Fruit fly (Drosophila melanogaster) whole organism, embryonic: Measurements from ENCODE around the gene Dlip1.
A peak's percentile ranks its signal among the peaks of the same experiment; 100 is the strongest.

ENCODE experiments used
- Atf-2 ChIP-seq: fragments of 200-800 bp; sonication (Bioruptor generic); optimal IDR thresholded peaks from 2 replicates; lab custom pipeline; 2016; ENCODE audit warnings: missing biosample characterization, missing genetic modification characterization
- CG10274 ChIP-seq: fragments of 200-800 bp; sonication (Bioruptor generic); optimal IDR thresholded peaks from 3 replicates; lab custom pipeline; 2017; ENCODE audit warnings: missing biosample characterization, mild to moderate bottlenecking, missing genetic modification characterization
- CG10366 ChIP-seq: fragments of 200-800 bp; sonication (Bioruptor generic); IDR thresholded peaks from 2 replicates; pipeline ENCODE4 v1.3.6; 2022; ENCODE audit warnings: missing biosample characterization, missing genetic modification characterization
- CG10979 ChIP-seq: fragments of 200-800 bp; sonication (Bioruptor generic); optimal IDR thresholded peaks from 2 replicates; lab custom pipeline; 2018; ENCODE audit warnings: missing biosample characterization, mild to moderate bottlenecking, missing genetic modification characterization, moderate library complexity
- CG11695 ChIP-seq: fragments of 200-800 bp; sonication (Bioruptor generic); IDR thresholded peaks from 3 replicates; pipeline ENCODE4 v1.3.6; 2022; ENCODE audit warnings: missing biosample characterization, missing genetic modification characterization
- CG1233 ChIP-seq: fragments of 200-800 bp; sonication (Bioruptor generic); optimal IDR thresholded peaks from 4 replicates; lab custom pipeline; 2018; ENCODE audit warnings: missing biosample characterization, mild to moderate bottlenecking, missing genetic modification characterization
- CG12659 ChIP-seq: fragments of 200-800 bp; sonication (Bioruptor generic); optimal IDR thresholded peaks from 3 replicates; lab custom pipeline; 2017; ENCODE audit warnings: mild to moderate bottlenecking, missing biosample characterization, missing genetic modification reagents, missing genetic modification characterization
- CG12744 ChIP-seq: fragments of 200-800 bp; sonication (Bioruptor generic); optimal IDR thresholded peaks from 2 replicates; lab custom pipeline; 2016; ENCODE audit warnings: missing biosample characterization, missing genetic modification characterization
- CG14710 ChIP-seq: fragments of 200-800 bp; sonication (Bioruptor generic); optimal IDR thresholded peaks from 3 replicates; lab custom pipeline; 2019; ENCODE audit warnings: missing biosample characterization, mild to moderate bottlenecking, missing genetic modification characterization, moderate library complexity
- CG15479 ChIP-seq: fragments of 200-800 bp; sonication (Bioruptor generic); optimal IDR thresholded peaks from 3 replicates; lab custom pipeline; 2019; ENCODE audit warnings: missing biosample characterization, mild to moderate bottlenecking, missing genetic modification characterization, moderate library complexity
- CG15514 ChIP-seq: fragments of 200-800 bp; sonication (Bioruptor generic); optimal IDR thresholded peaks from 3 replicates; lab custom pipeline; 2017; ENCODE audit warnings: missing biosample characterization, missing genetic modification characterization, mild to moderate bottlenecking, moderate library complexity, missing genetic modification reagents
- CG17361 ChIP-seq: fragments of 200-800 bp; sonication (Bioruptor generic); IDR thresholded peaks from 3 replicates; pipeline ENCODE4 v1.3.6; 2022; ENCODE audit warnings: missing biosample characterization, missing genetic modification characterization
- CG17385 ChIP-seq: fragments of 200-800 bp; sonication (Bioruptor generic); optimal IDR thresholded peaks from 3 replicates; lab custom pipeline; 2018; ENCODE audit warnings: missing biosample characterization, mild to moderate bottlenecking, missing genetic modification characterization
- CG17802 ChIP-seq: fragments of 200-800 bp; sonication (Bioruptor generic); optimal IDR thresholded peaks from 2 replicates; lab custom pipeline; 2018; ENCODE audit warnings: missing biosample characterization, mild to moderate bottlenecking, missing genetic modification characterization, moderate library complexity
- CG2120 ChIP-seq: fragments of 200-800 bp; sonication (Bioruptor generic); optimal IDR thresholded peaks from 3 replicates; lab custom pipeline; 2016; ENCODE audit warnings: missing biosample characterization, missing genetic modification characterization
- CG6854 ChIP-seq: fragments of 200-800 bp; sonication (Bioruptor generic); optimal IDR thresholded peaks from 3 replicates; lab custom pipeline; 2017; ENCODE audit warnings: missing biosample characterization, mild to moderate bottlenecking, missing genetic modification characterization
- CG7357 ChIP-seq: fragments of 200-800 bp; sonication (Bioruptor generic); IDR thresholded peaks from 3 replicates; pipeline ENCODE4 v1.3.6; 2022; ENCODE audit warnings: missing biosample characterization, missing genetic modification characterization
- CG8281 ChIP-seq: fragments of 200-800 bp; sonication (Bioruptor generic); optimal IDR thresholded peaks from 2 replicates; lab custom pipeline; 2018; ENCODE audit warnings: missing biosample characterization, mild to moderate bottlenecking, missing genetic modification characterization, moderate library complexity
- CG8944 ChIP-seq: fragments of 200-800 bp; sonication (Bioruptor generic); optimal IDR thresholded peaks from 3 replicates; lab custom pipeline; 2016; ENCODE audit warnings: missing biosample characterization, missing genetic modification characterization
- CkIIα-i1 ChIP-seq: fragments of 200-800 bp; sonication (Bioruptor generic); IDR thresholded peaks from 2 replicates; pipeline ENCODE4 v1.3.6; 2022; ENCODE audit warnings: missing biosample characterization, missing genetic modification characterization
- CrebB ChIP-seq: fragments of 200-800 bp; sonication (Bioruptor generic); optimal IDR thresholded peaks from 3 replicates; lab custom pipeline; 2018; ENCODE audit warnings: missing biosample characterization, mild to moderate bottlenecking, missing genetic modification characterization
- Dip3 ChIP-seq: fragments of 200-800 bp; sonication (Bioruptor generic); optimal IDR thresholded peaks from 3 replicates; lab custom pipeline; 2016; ENCODE audit warnings: missing biosample characterization, missing genetic modification characterization
- E2f2 ChIP-seq: fragments of 200-800 bp; sonication (Bioruptor generic); IDR thresholded peaks from 2 replicates; pipeline ENCODE4 v1.3.6; 2022; ENCODE audit warnings: missing biosample characterization, missing genetic modification characterization
- Ets97D ChIP-seq: fragments of 200-800 bp; sonication (Bioruptor generic); optimal IDR thresholded peaks from 3 replicates; lab custom pipeline; 2016; ENCODE audit warnings: missing biosample characterization, missing genetic modification characterization
- GATAe ChIP-seq: fragments of 200-800 bp; sonication (Bioruptor generic); conservative IDR thresholded peaks from 2 replicates; pipeline ENCODE4 v1.3.6; 2022; ENCODE audit warnings: missing biosample characterization, missing genetic modification characterization
- H2.0 ChIP-seq: fragments of 200-800 bp; sonication (Bioruptor generic); IDR thresholded peaks from 2 replicates; pipeline ENCODE4 v1.3.6; 2022; ENCODE audit warnings: missing biosample characterization, missing genetic modification characterization
- HmgD ChIP-seq: fragments of 200-800 bp; sonication (Bioruptor generic); optimal IDR thresholded peaks from 3 replicates; lab custom pipeline; 2016; ENCODE audit warnings: missing biosample characterization, missing genetic modification characterization
- Hmx ChIP-seq: fragments of 200-800 bp; sonication (Bioruptor generic); optimal IDR thresholded peaks from 2 replicates; lab custom pipeline; 2016; ENCODE audit warnings: missing biosample characterization, missing genetic modification characterization
- Hsf ChIP-seq: fragments of 200-800 bp; sonication (Bioruptor generic); optimal IDR thresholded peaks from 3 replicates; lab custom pipeline; 2016; ENCODE audit warnings: missing biosample characterization, missing genetic modification characterization
- Lim3 ChIP-seq: fragments of 200-800 bp; sonication (Bioruptor generic); IDR thresholded peaks from 2 replicates; pipeline ENCODE4 v1.3.6; 2022; ENCODE audit warnings: missing biosample characterization, missing genetic modification characterization
- Sry-δ ChIP-seq: fragments of 200-800 bp; sonication (Bioruptor generic); optimal IDR thresholded peaks from 2 replicates; lab custom pipeline; 2016; ENCODE audit warnings: missing biosample characterization, missing genetic modification characterization
- Stat92E ChIP-seq, 3 experiments: fragments of >200 bp in 2 of 3; fragments of 200-800 bp in 1 of 3; sonication (Bioruptor generic) in 1 of 3; optimal IDR thresholded peaks; 2 replicates each; lab custom pipeline; 2017 to 2019; ENCODE audit warnings: missing biosample characterization in 3 of 3, missing genetic modification characterization in 3 of 3, mild to moderate bottlenecking in 1 of 3, moderate library complexity in 1 of 3
- Trl ChIP-seq, 3 experiments: fragments of >200 bp in 2 of 3; fragments of 200-800 bp in 1 of 3; sonication (Bioruptor generic) in 1 of 3; optimal IDR thresholded peaks; 2 replicates in 1 of 3; 3 replicates in 2 of 3; lab custom pipeline; 2016 to 2017; ENCODE audit warnings: missing biosample characterization in 1 of 3, missing genetic modification characterization in 1 of 3
- Xbp1 ChIP-seq: fragments of 200-800 bp; sonication (Bioruptor generic); optimal IDR thresholded peaks from 3 replicates; lab custom pipeline; 2016; ENCODE audit warnings: missing biosample characterization, mild to moderate bottlenecking, missing genetic modification characterization
- ara ChIP-seq: fragments of 200-800 bp; sonication (Bioruptor generic); IDR thresholded peaks from 2 replicates; pipeline ENCODE4 v1.3.6; 2022; ENCODE audit warnings: missing biosample characterization, missing genetic modification characterization
- az2 ChIP-seq: fragments of 200-800 bp; sonication (Bioruptor generic); optimal IDR thresholded peaks from 3 replicates; lab custom pipeline; 2016; ENCODE audit warnings: missing biosample characterization, missing genetic modification characterization
- bigmax ChIP-seq: fragments of 200-800 bp; sonication (Bioruptor generic); optimal IDR thresholded peaks from 2 replicates; lab custom pipeline; 2018; ENCODE audit warnings: missing biosample characterization, mild to moderate bottlenecking, missing genetic modification characterization
- bowl ChIP-seq: fragments of 200-800 bp; sonication (Bioruptor generic); IDR thresholded peaks from 2 replicates; pipeline ENCODE4 v1.3.6; 2022; ENCODE audit warnings: missing biosample characterization, missing genetic modification characterization
- dimm ChIP-seq: fragments of 200-800 bp; sonication (Bioruptor generic); IDR thresholded peaks from 2 replicates; pipeline ENCODE4 v1.3.6; 2022; ENCODE audit warnings: missing biosample characterization, missing genetic modification characterization
- disco-r ChIP-seq: fragments of 200-800 bp; sonication (Bioruptor generic); optimal IDR thresholded peaks from 2 replicates; lab custom pipeline; 2016; ENCODE audit warnings: missing biosample characterization, missing genetic modification characterization
- fd96Cb ChIP-seq: fragments of 200-800 bp; sonication (Bioruptor generic); optimal IDR thresholded peaks from 2 replicates; lab custom pipeline; 2018; ENCODE audit warnings: missing biosample characterization, mild to moderate bottlenecking, missing genetic modification characterization, moderate library complexity
- fu2 ChIP-seq: fragments of 200-800 bp; sonication (Bioruptor generic); optimal IDR thresholded peaks from 2 replicates; lab custom pipeline; 2016; ENCODE audit warnings: missing biosample characterization, missing genetic modification characterization
- insv ChIP-seq, 2 experiments: fragments of 200-800 bp; sonication (Bioruptor generic); optimal IDR thresholded peaks; 3 replicates each; lab custom pipeline; 2016 to 2018; ENCODE audit warnings: missing biosample characterization in 2 of 2, missing genetic modification characterization in 2 of 2
- lab ChIP-seq: fragments of 200-800 bp; sonication (Bioruptor generic); optimal IDR thresholded peaks from 3 replicates; lab custom pipeline; 2017; ENCODE audit warnings: missing biosample characterization, missing genetic modification characterization, mild to moderate bottlenecking, moderate library complexity, missing genetic modification reagents
- nom ChIP-seq: fragments of 200-800 bp; sonication (Bioruptor generic); optimal IDR thresholded peaks from 2 replicates; lab custom pipeline; 2017; ENCODE audit warnings: missing biosample characterization, missing genetic modification characterization, mild to moderate bottlenecking, moderate library complexity, missing genetic modification reagents
- ro ChIP-seq: fragments of 200-800 bp; sonication (Bioruptor generic); IDR thresholded peaks from 2 replicates; pipeline ENCODE4 v1.3.6; 2022; ENCODE audit warnings: missing biosample characterization, missing genetic modification characterization
- sc ChIP-seq, 3 experiments: fragments of >200 bp in 2 of 3; fragments of 200-800 bp in 1 of 3; sonication (Bioruptor generic) in 1 of 3; optimal IDR thresholded peaks; 2 replicates in 2 of 3; 3 replicates in 1 of 3; lab custom pipeline; 2017; ENCODE audit warnings: mild to moderate bottlenecking in 1 of 3, missing biosample characterization in 1 of 3, missing genetic modification characterization in 1 of 3, missing genetic modification reagents in 1 of 3
- toy ChIP-seq: fragments of 200-800 bp; sonication (Bioruptor generic); IDR thresholded peaks from 2 replicates; pipeline ENCODE4 v1.3.6; 2022; ENCODE audit warnings: missing biosample characterization, missing genetic modification characterization
- zen2 ChIP-seq: fragments of 200-800 bp; sonication (Bioruptor generic); IDR thresholded peaks from 3 replicates; pipeline ENCODE4 v1.3.6; 2022; ENCODE audit warnings: missing biosample characterization, missing genetic modification characterization; ENCODE audit not compliant: partially characterized antibody

Dlip1 gene

dm6 chrX:9141219-9141618 lies 17.2 kb upstream of the Dlip1 start (continued):
- TF ChIP-seq bowl (GFP tag; lab: Robert Waterston, UW), result 0 out of 2 replicates have a peak, but pooled peaks have one; percentile 48
- TF ChIP-seq Xbp1 (GFP tag; lab: Kevin White, UChicago), result peak; percentile 79
- TF ChIP-seq CG17385, result no peak
- no peak for TF ChIP-seq CG10274 (GFP tag; lab: Kevin White, UChicago)
- TF ChIP-seq CG8281 (tag; lab: Kevin White, UChicago), result peak; percentile 26
- TF ChIP-seq CG2120, result peak; percentile 63
- TF ChIP-seq CG7357, result peak; percentile 72
- TF ChIP-seq ara (GFP tag; lab: Robert Waterston, UW), result peak; percentile 90
- peak; percentile 47; the same call in 1 of the 2 replicates for TF ChIP-seq toy (GFP tag; lab: Robert Waterston, UW)
- TF ChIP-seq CG15479 (GFP tag; lab: Kevin White, UChicago), result peak; percentile 25
- TF ChIP-seq CG10366, result peak; percentile 81
- no peak for TF ChIP-seq GATAe (GFP tag; lab: Robert Waterston, UW)
- peak; percentile 58 for TF ChIP-seq Dip3 (GFP tag; lab: Kevin White, UChicago)
- TF ChIP-seq CkIIα-i1, result no peak
- peak; percentile 68 for TF ChIP-seq Atf-2 (GFP tag; lab: Kevin White, UChicago)
- peak; percentile 39 for TF ChIP-seq Sry-δ (GFP tag; lab: Kevin White, UChicago)
- TF ChIP-seq disco-r (GFP tag; lab: Kevin White, UChicago), result no peak
- TF ChIP-seq Lim3, result peak; percentile 32; the same call in 1 of the 2 replicates
- TF ChIP-seq fd96Cb (tag; lab: Kevin White, UChicago), result peak; percentile 76
- no peak for TF ChIP-seq Stat92E (GFP tag; optimal IDR thresholded peaks at IDR 0.05; lab: Kevin White, UChicago)
- TF ChIP-seq CG12659 (GFP tag; lab: Kevin White, UChicago), result peak; percentile 58
- TF ChIP-seq CG15514 (GFP tag; lab: Kevin White, UChicago), result no peak
- TF ChIP-seq CG1233 (GFP tag; lab: Kevin White, UChicago), result peak; percentile 66
- peak; percentile 80 for TF ChIP-seq ro (GFP tag; lab: Robert Waterston, UW)
- TF ChIP-seq nom (GFP tag; lab: Kevin White, UChicago), result peak; percentile 79
- TF ChIP-seq CrebB (tag; lab: Kevin White, UChicago), result peak; percentile 13
- TF ChIP-seq HmgD, result no peak
- TF ChIP-seq bigmax (GFP tag; lab: Kevin White, UChicago), result no peak
- no peak for TF ChIP-seq Trl (optimal IDR thresholded peaks at IDR 0.05; lab: Kevin White, UChicago)
- peak; percentile 74 for TF ChIP-seq Trl (GFP tag; optimal IDR thresholded peaks at IDR 0.05; lab: Kevin White, UChicago)
- TF ChIP-seq CG12744, result no peak
- peak; percentile 67; the same call in 1 of the 3 replicates for TF ChIP-seq CG11695 (GFP tag; lab: Robert Waterston, UW)
- peak; percentile 29 for TF ChIP-seq CG6854 (GFP tag; lab: Kevin White, UChicago)
- TF ChIP-seq insv (GFP tag; optimal IDR thresholded peaks at IDR 0.05; lab: Kevin White, UChicago), result peak in 1 of 2 experiments; percentile 21
- TF ChIP-seq CG17361 (GFP tag; lab: Robert Waterston, UW), result peak; percentile 77
- peak; percentile 43 for TF ChIP-seq CG17802 (tag; lab: Kevin White, UChicago)
- no peak for TF ChIP-seq fu2 (GFP tag; lab: Kevin White, UChicago)
- no peak for TF ChIP-seq zen2 (GFP tag; lab: Robert Waterston, UW)
- peak; percentile 42 for TF ChIP-seq E2f2 (GFP tag; lab: Robert Waterston, UW)
- TF ChIP-seq CG10979, result peak; percentile 76
- TF ChIP-seq Ets97D, result peak; percentile 31
- no peak for TF ChIP-seq lab (GFP tag; lab: Kevin White, UChicago)
- TF ChIP-seq sc (optimal IDR thresholded peaks at IDR 0.05; lab: Kevin White, UChicago), result no peak
- TF ChIP-seq sc (GFP tag; optimal IDR thresholded peaks at IDR 0.05; lab: Kevin White, UChicago), result peak; percentile 40
- peak; percentile 68 for TF ChIP-seq CG14710 (tag; lab: Kevin White, UChicago)
- TF ChIP-seq H2.0 (GFP tag; lab: Robert Waterston, UW), result peak; percentile 86
- no peak for TF ChIP-seq Hmx (GFP tag; lab: Kevin White, UChicago)
- peak; percentile 75 for TF ChIP-seq az2 (GFP tag; lab: Kevin White, UChicago)
- TF ChIP-seq dimm (GFP tag; lab: Robert Waterston, UW), result peak; percentile 56; the same call in 1 of the 2 replicates
- peak; percentile 79 for TF ChIP-seq CG8944 (GFP tag; lab: Kevin White, UChicago)
- peak; percentile 73 for TF ChIP-seq Hsf (GFP tag; lab: Kevin White, UChicago)
